Fruit fly (Drosophila melanogaster) whole organism, embryonic: ENCODE data around the gene CG18262.

Experiments used
- Aef1 ChIP-seq: fragments of 200-800 bp; sonication (Bioruptor generic); IDR thresholded peaks from 3 replicates; pipeline ENCODE4 v1.3.6; 2022; ENCODE audit warnings: missing biosample characterization, missing genetic modification characterization
- Antp ChIP-seq: fragments of 200-800 bp; sonication (Bioruptor generic); optimal IDR thresholded peaks from 3 replicates; lab custom pipeline; 2016; ENCODE audit warnings: missing biosample characterization, missing genetic modification characterization
- Bgb ChIP-seq: fragments of 200-800 bp; sonication (Bioruptor generic); IDR thresholded peaks from 2 replicates; pipeline ENCODE4 v1.3.6; 2022; ENCODE audit warnings: missing biosample characterization, missing genetic modification characterization; ENCODE audit not compliant: partially characterized antibody
- BtbVII ChIP-seq: fragments of 200-800 bp; sonication (Bioruptor generic); optimal IDR thresholded peaks from 3 replicates; lab custom pipeline; 2017; ENCODE audit warnings: missing biosample characterization, mild to moderate bottlenecking, missing genetic modification characterization
- CG10321 ChIP-seq: fragments of 200-800 bp; sonication (Bioruptor generic); IDR thresholded peaks from 2 replicates; pipeline ENCODE4 v1.3.6; 2022; ENCODE audit warnings: missing biosample characterization, missing genetic modification characterization
- CG10366 ChIP-seq: fragments of 200-800 bp; sonication (Bioruptor generic); IDR thresholded peaks from 2 replicates; pipeline ENCODE4 v1.3.6; 2022; ENCODE audit warnings: missing biosample characterization, missing genetic modification characterization
- CG10462 ChIP-seq: fragments of 200-800 bp; sonication (Bioruptor generic); optimal IDR thresholded peaks from 2 replicates; lab custom pipeline; 2016; ENCODE audit warnings: missing biosample characterization, missing genetic modification characterization
- CG10543 ChIP-seq: fragments of 200-800 bp; sonication (Bioruptor generic); optimal IDR thresholded peaks from 3 replicates; lab custom pipeline; 2017; ENCODE audit warnings: missing biosample characterization, mild to moderate bottlenecking, missing genetic modification characterization, moderate library complexity
- CG11456 ChIP-seq: fragments of 200-800 bp; sonication (Bioruptor generic); IDR thresholded peaks from 3 replicates; pipeline ENCODE4 v1.3.6; 2022; ENCODE audit warnings: missing biosample characterization, missing genetic modification characterization
- CG12769 ChIP-seq: fragments of 200-800 bp; sonication (Bioruptor generic); optimal IDR thresholded peaks from 2 replicates; lab custom pipeline; 2019; ENCODE audit warnings: missing biosample characterization, mild to moderate bottlenecking, missing genetic modification characterization, moderate library complexity
- CG13624 ChIP-seq: fragments of 200-800 bp; sonication (Bioruptor generic); optimal IDR thresholded peaks from 2 replicates; lab custom pipeline; 2016; ENCODE audit warnings: missing biosample characterization, missing genetic modification characterization
- CG14050 ChIP-seq: fragments of 200-800 bp; sonication (Bioruptor generic); IDR thresholded peaks from 3 replicates; pipeline ENCODE4 v1.3.6; 2022; ENCODE audit warnings: missing biosample characterization, missing genetic modification characterization
- CG1792 ChIP-seq: fragments of 200-800 bp; sonication (Bioruptor generic); optimal IDR thresholded peaks from 2 replicates; lab custom pipeline; 2016; ENCODE audit warnings: missing biosample characterization, missing genetic modification characterization
- CG18599 ChIP-seq: fragments of 200-800 bp; sonication (Bioruptor generic); optimal IDR thresholded peaks from 3 replicates; lab custom pipeline; 2017; ENCODE audit warnings: missing biosample characterization, missing genetic modification characterization, mild to moderate bottlenecking, moderate library complexity, missing genetic modification reagents
- CG34376 ChIP-seq: fragments of 200-800 bp; sonication (Bioruptor generic); optimal IDR thresholded peaks from 2 replicates; lab custom pipeline; 2018; ENCODE audit warnings: missing biosample characterization, mild to moderate bottlenecking, missing genetic modification characterization
- CG4328 ChIP-seq: fragments of 200-800 bp; sonication (Bioruptor generic); optimal IDR thresholded peaks from 3 replicates; lab custom pipeline; 2017; ENCODE audit warnings: missing biosample characterization, missing genetic modification reagents, missing genetic modification characterization
- CG6654 ChIP-seq: fragments of 200-800 bp; sonication (Bioruptor generic); optimal IDR thresholded peaks from 2 replicates; lab custom pipeline; 2017; ENCODE audit warnings: missing biosample characterization, mild to moderate bottlenecking, missing genetic modification characterization
- CG8765 ChIP-seq: fragments of 200-800 bp; sonication (Bioruptor generic); IDR thresholded peaks from 2 replicates; pipeline ENCODE4 v1.3.6; 2022; ENCODE audit warnings: missing biosample characterization, missing genetic modification characterization
- CHES-1-like ChIP-seq: fragments of 200-800 bp; sonication (Bioruptor generic); optimal IDR thresholded peaks from 2 replicates; lab custom pipeline; 2016; ENCODE audit warnings: missing biosample characterization, missing genetic modification characterization
- Doc2 ChIP-seq: fragments of 200-800 bp; sonication (Bioruptor generic); IDR thresholded peaks from 2 replicates; pipeline ENCODE4 v1.3.6; 2022; ENCODE audit warnings: missing biosample characterization, missing genetic modification characterization
- ERR ChIP-seq: fragments of 200-800 bp; sonication (Bioruptor generic); optimal IDR thresholded peaks from 2 replicates; lab custom pipeline; 2016; ENCODE audit warnings: missing biosample characterization, missing genetic modification characterization
- Fer1 ChIP-seq: fragments of 200-800 bp; sonication (Bioruptor generic); optimal IDR thresholded peaks from 2 replicates; lab custom pipeline; 2017; ENCODE audit warnings: missing biosample characterization, mild to moderate bottlenecking, missing genetic modification characterization
- GATAe ChIP-seq: fragments of 200-800 bp; sonication (Bioruptor generic); conservative IDR thresholded peaks from 2 replicates; pipeline ENCODE4 v1.3.6; 2022; ENCODE audit warnings: missing biosample characterization, missing genetic modification characterization
- H15 ChIP-seq: fragments of 200-800 bp; sonication (Bioruptor generic); IDR thresholded peaks from 3 replicates; pipeline ENCODE4 v1.3.6; 2022; ENCODE audit warnings: missing biosample characterization, missing genetic modification characterization
- Opbp ChIP-seq: fragments of 200-800 bp; sonication (Bioruptor generic); IDR thresholded peaks from 3 replicates; pipeline ENCODE4 v1.3.6; 2022; ENCODE audit warnings: missing biosample characterization, missing genetic modification characterization; ENCODE audit not compliant: partially characterized antibody
- Rfx ChIP-seq: fragments of 200-800 bp; sonication (Bioruptor generic); IDR thresholded peaks from 2 replicates; pipeline ENCODE4 v1.3.6; 2022; ENCODE audit warnings: missing biosample characterization, missing genetic modification characterization
- Rx ChIP-seq: fragments of 200-800 bp; sonication (Bioruptor generic); IDR thresholded peaks from 2 replicates; pipeline ENCODE4 v1.3.6; 2022; ENCODE audit warnings: missing biosample characterization, missing genetic modification characterization
- Scr ChIP-seq: fragments of 200-800 bp; sonication (Bioruptor generic); IDR thresholded peaks from 2 replicates; pipeline ENCODE4 v1.3.6; 2022; ENCODE audit warnings: missing biosample characterization, missing genetic modification characterization; ENCODE audit not compliant: partially characterized antibody
- Spps ChIP-seq: fragments of 200-800 bp; sonication (Bioruptor generic); optimal IDR thresholded peaks from 2 replicates; lab custom pipeline; 2018; ENCODE audit warnings: missing biosample characterization, mild to moderate bottlenecking, missing genetic modification characterization
- Vsx1 ChIP-seq: fragments of 200-800 bp; sonication (Bioruptor generic); optimal IDR thresholded peaks from 2 replicates; lab custom pipeline; 2017; ENCODE audit warnings: missing biosample characterization, mild to moderate bottlenecking, missing genetic modification characterization, missing genetic modification reagents
- Xbp1 ChIP-seq: fragments of 200-800 bp; sonication (Bioruptor generic); optimal IDR thresholded peaks from 3 replicates; lab custom pipeline; 2016; ENCODE audit warnings: missing biosample characterization, mild to moderate bottlenecking, missing genetic modification characterization
- amos ChIP-seq: fragments of 200-800 bp; sonication (Bioruptor generic); IDR thresholded peaks from 2 replicates; pipeline ENCODE4 v1.3.6; 2022; ENCODE audit warnings: missing biosample characterization, missing genetic modification characterization; ENCODE audit not compliant: partially characterized antibody
- bbx ChIP-seq: fragments of 200-800 bp; sonication (Bioruptor generic); IDR thresholded peaks from 2 replicates; pipeline ENCODE4 v1.3.6; 2022; ENCODE audit warnings: missing biosample characterization, missing genetic modification characterization; ENCODE audit not compliant: partially characterized antibody
- cad ChIP-seq: fragments of >200 bp; optimal IDR thresholded peaks from 2 replicates; lab custom pipeline; 2017; ENCODE audit warnings: missing biosample characterization, missing genetic modification characterization
- chinmo ChIP-seq: fragments of 200-800 bp; sonication (Bioruptor generic); IDR thresholded peaks from 4 replicates; pipeline ENCODE4 v1.3.6; 2022; ENCODE audit warnings: missing biosample characterization, missing genetic modification characterization; ENCODE audit not compliant: partially characterized antibody
- ci ChIP-seq: fragments of 200-800 bp; sonication (Bioruptor generic); IDR thresholded peaks from 3 replicates; pipeline ENCODE4 v1.3.6; 2022; ENCODE audit warnings: missing biosample characterization, missing genetic modification characterization
- dati ChIP-seq: fragments of 200-800 bp; sonication (Bioruptor generic); IDR thresholded peaks from 2 replicates; pipeline ENCODE4 v1.3.6; 2022; ENCODE audit warnings: missing biosample characterization, missing genetic modification characterization
- emc ChIP-seq: fragments of 200-800 bp; sonication (Bioruptor generic); optimal IDR thresholded peaks from 2 replicates; lab custom pipeline; 2016; ENCODE audit warnings: missing biosample characterization, missing genetic modification characterization
- exex ChIP-seq: fragments of 200-800 bp; sonication (Bioruptor generic); optimal IDR thresholded peaks from 4 replicates; lab custom pipeline; 2018; ENCODE audit warnings: missing biosample characterization, mild to moderate bottlenecking, missing genetic modification characterization, moderate library complexity
- grn ChIP-seq: fragments of 200-800 bp; sonication (Bioruptor generic); optimal IDR thresholded peaks from 3 replicates; lab custom pipeline; 2017; ENCODE audit warnings: missing biosample characterization, missing genetic modification characterization
- knrl ChIP-seq: fragments of 200-800 bp; sonication (Bioruptor generic); IDR thresholded peaks from 3 replicates; pipeline ENCODE4 v1.3.6; 2022; ENCODE audit warnings: missing biosample characterization, missing genetic modification characterization; ENCODE audit not compliant: partially characterized antibody
- mirr ChIP-seq: fragments of 200-800 bp; sonication (Bioruptor generic); optimal IDR thresholded peaks from 3 replicates; lab custom pipeline; 2018; ENCODE audit warnings: missing biosample characterization, mild to moderate bottlenecking, missing genetic modification characterization
- nerfin-2 ChIP-seq: fragments of 200-800 bp; sonication (Bioruptor generic); IDR thresholded peaks from 2 replicates; pipeline ENCODE4 v1.3.6; 2022; ENCODE audit warnings: missing biosample characterization, missing genetic modification characterization; ENCODE audit not compliant: partially characterized antibody
- org-1 ChIP-seq: fragments of 200-800 bp; sonication (Bioruptor generic); optimal IDR thresholded peaks from 2 replicates; lab custom pipeline; 2017; ENCODE audit warnings: missing biosample characterization, missing genetic modification characterization
- sd ChIP-seq: fragments of 200-800 bp; sonication (Bioruptor generic); optimal IDR thresholded peaks from 3 replicates; lab custom pipeline; 2018; ENCODE audit warnings: missing biosample characterization, mild to moderate bottlenecking, missing genetic modification characterization, moderate library complexity
- tin ChIP-seq: fragments of 200-800 bp; sonication (Bioruptor generic); optimal IDR thresholded peaks from 3 replicates; lab custom pipeline; 2016; ENCODE audit warnings: missing biosample characterization, missing genetic modification characterization
- vfl ChIP-seq: fragments of 200-800 bp; sonication (Bioruptor generic); optimal IDR thresholded peaks from 2 replicates; lab custom pipeline; 2016; ENCODE audit warnings: missing biosample characterization, missing genetic modification characterization

CG18262 gene

DNA sequence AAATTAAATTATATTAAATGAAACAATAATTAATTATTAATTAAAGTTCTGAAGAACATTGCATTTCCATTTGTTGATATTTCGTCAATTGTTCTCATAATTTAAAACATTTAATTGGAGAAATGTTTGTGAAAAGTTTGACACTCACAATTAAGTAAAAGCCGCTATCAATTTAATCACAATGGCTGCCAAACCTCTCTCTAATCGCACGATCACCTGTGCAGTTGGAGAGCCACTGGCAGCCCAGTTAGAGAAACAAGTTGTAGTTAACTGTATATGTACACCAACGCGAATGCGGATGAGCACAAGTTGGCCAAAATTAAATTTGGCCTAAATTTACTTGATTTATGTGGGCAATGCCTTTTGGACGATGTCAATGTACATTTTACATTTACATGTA lies 39.4 kb downstream of the CG18262 start:
- TF ChIP-seq cad (peak; percentile 91), CG1792 (GFP tag; lab: Kevin White, UChicago) (no peak), Opbp (0 out of 3 replicates have a peak, but pooled peaks have one; percentile 33), Bgb (GFP tag; lab: Robert Waterston, UW) (0 out of 2 replicates have a peak, but pooled peaks have one; percentile 14), CG6654 (peak; percentile 98), CG10366 (no peak), grn (GFP tag; lab: Kevin White, UChicago) (peak; percentile 72), GATAe (GFP tag; lab: Robert Waterston, UW) (peak; percentile 32; the same call in 1 of the 2 replicates)

dm6 chrX:8193017-8193556 lies 40.3 kb downstream of the CG18262 start:
- TF ChIP-seq Xbp1 (GFP tag; lab: Kevin White, UChicago) (peak; percentile 4), CG10462 (GFP tag; lab: Kevin White, UChicago) (no peak), knrl (GFP tag; lab: Robert Waterston, UW) (peak; percentile 34; the same call in 1 of the 3 replicates), Spps (tag; lab: Kevin White, UChicago) (no peak), CG13624 (GFP tag; lab: Kevin White, UChicago) (peak; percentile 51), exex (tag; lab: Kevin White, UChicago) (no peak), CG6654 (peak; percentile 94), Rfx (GFP tag; lab: Robert Waterston, UW) (peak; percentile 46), Rx (GFP tag; lab: Robert Waterston, UW) (no peak), Doc2 (GFP tag; lab: Robert Waterston, UW) (no peak), CG34376 (GFP tag; lab: Kevin White, UChicago) (peak; percentile 26), Fer1 (GFP tag; lab: Kevin White, UChicago) (peak; percentile 19), chinmo (GFP tag; lab: Robert Waterston, UW) (peak; percentile 97), emc (GFP tag; lab: Kevin White, UChicago) (no peak), dati (GFP tag; lab: Robert Waterston, UW) (no peak), Vsx1 (no peak), bbx (GFP tag; lab: Robert Waterston, UW) (peak; percentile 39; the same call in 1 of the 2 replicates), org-1 (GFP tag; lab: Kevin White, UChicago) (no peak), CHES-1-like (GFP tag; lab: Kevin White, UChicago) (no peak), amos (GFP tag; lab: Robert Waterston, UW) (peak; percentile 39; the same call in 1 of the 2 replicates), Aef1 (peak; percentile 43; the same call in 2 of the 3 replicates), mirr (peak; percentile 5), CG11456 (GFP tag; lab: Robert Waterston, UW) (peak; percentile 70; the same call in 2 of the 3 replicates), CG4328 (GFP tag; lab: Kevin White, UChicago) (no peak), CG14050 (no peak), CG8765 (GFP tag; lab: Robert Waterston, UW) (0 out of 2 replicates have a peak, but pooled peaks have one; percentile 7), Antp (GFP tag; lab: Kevin White, UChicago) (peak; percentile 19), tin (GFP tag; lab: Kevin White, UChicago) (no peak), CG18599 (GFP tag; lab: Kevin White, UChicago) (peak; percentile 43), CG10321 (GFP tag; lab: Robert Waterston, UW) (peak; percentile 68; the same call in 1 of the 2 replicates), Opbp (peak; percentile 44; the same call in 1 of the 3 replicates), nerfin-2 (GFP tag; lab: Robert Waterston, UW) (0 out of 2 replicates have a peak, but pooled peaks have one; percentile 13), ci (GFP tag; lab: Robert Waterston, UW) (peak; percentile 73), sd (tag; lab: Kevin White, UChicago) (peak; percentile 42), Scr (no peak), vfl (GFP tag; lab: Kevin White, UChicago) (no peak), H15 (0 out of 3 replicates have a peak, but pooled peaks have one; percentile 24), CG12769 (tag; lab: Kevin White, UChicago) (peak; percentile 6), BtbVII (no peak), CG10543 (peak; percentile 59), ERR (GFP tag; lab: Kevin White, UChicago) (peak; percentile 27)
